Worm (Caenorhabditis elegans) whole organism, mixed stage, embryonic: Measurements from ENCODE around the gene nape-2.

Experiments
- M03D4.4 ChIP-seq: sonication (generic microtip); optimal IDR thresholded peaks from 2 replicates; lab custom pipeline; 2017; ENCODE audit warnings: mild to moderate bottlenecking, missing genetic modification characterization, missing compliant biosample characterization
- bed-3 ChIP-seq: fragments of 200-800 bp; sonication (Bioruptor generic); optimal IDR thresholded peaks from 3 replicates; lab custom pipeline; 2018; ENCODE audit warnings: mild to moderate bottlenecking, missing genetic modification characterization, moderate library complexity, missing compliant biosample characterization
- blmp-1 ChIP-seq: fragments of 150-350 bp; optimal IDR thresholded peaks from 2 replicates; lab custom pipeline; 2014; ENCODE audit warnings: missing biosample characterization, missing genetic modification characterization
- ceh-39 ChIP-seq: fragments of 150-350 bp; optimal IDR thresholded peaks from 2 replicates; lab custom pipeline; 2014; ENCODE audit warnings: missing biosample characterization, missing genetic modification characterization
- ceh-43 ChIP-seq: fragments of 200-800 bp; sonication (Bioruptor generic); optimal IDR thresholded peaks from 2 replicates; lab custom pipeline; 2018; ENCODE audit warnings: mild to moderate bottlenecking, missing genetic modification characterization, moderate library complexity, missing compliant biosample characterization
- ceh-83 ChIP-seq: fragments of 200-800 bp; sonication (Bioruptor generic); optimal IDR thresholded peaks from 2 replicates; lab custom pipeline; 2018; ENCODE audit warnings: mild to moderate bottlenecking, missing genetic modification characterization, missing compliant biosample characterization
- ces-1 ChIP-seq: fragments of 150-350 bp; optimal IDR thresholded peaks from 2 replicates; lab custom pipeline; 2014; ENCODE audit warnings: missing biosample characterization, missing genetic modification reagents, missing genetic modification characterization
- cnd-1 ChIP-seq: fragments of 200-800 bp; sonication (Bioruptor generic); optimal IDR thresholded peaks from 2 replicates; lab custom pipeline; 2018; ENCODE audit warnings: mild to moderate bottlenecking, missing genetic modification characterization, missing compliant biosample characterization
- elt-1 ChIP-seq: sonication (generic microtip); optimal IDR thresholded peaks from 2 replicates; lab custom pipeline; 2017; ENCODE audit warnings: missing genetic modification characterization, mild to moderate bottlenecking, missing compliant biosample characterization, antibody characterized with exemption, moderate library complexity, borderline replicate concordance; ENCODE audit not compliant: insufficient read depth
- elt-3 ChIP-seq: fragments of 150-350 bp; optimal IDR thresholded peaks from 2 replicates; lab custom pipeline; 2014; ENCODE audit warnings: missing biosample characterization, missing genetic modification characterization
- flh-1 ChIP-seq: fragments of 200-800 bp; sonication (Bioruptor generic); optimal IDR thresholded peaks from 2 replicates; lab custom pipeline; 2018; ENCODE audit warnings: mild to moderate bottlenecking, missing genetic modification characterization, moderate library complexity, missing compliant biosample characterization
- ham-2 ChIP-seq: fragments of 200-800 bp; sonication (Bioruptor generic); optimal IDR thresholded peaks from 2 replicates; lab custom pipeline; 2018; ENCODE audit warnings: mild to moderate bottlenecking, missing genetic modification characterization, missing compliant biosample characterization
- hlh-1 ChIP-seq: fragments of 150-350 bp; optimal IDR thresholded peaks from 2 replicates; lab custom pipeline; 2014; ENCODE audit warnings: missing biosample characterization, missing genetic modification reagents, missing genetic modification characterization
- lin-13 ChIP-seq: fragments of 150-350 bp; optimal IDR thresholded peaks from 2 replicates; lab custom pipeline; 2014; ENCODE audit warnings: missing biosample characterization, missing genetic modification characterization
- lin-32 ChIP-seq: fragments of 200-800 bp; sonication (Bioruptor generic); optimal IDR thresholded peaks from 2 replicates; lab custom pipeline; 2018; ENCODE audit warnings: mild to moderate bottlenecking, missing genetic modification characterization, missing compliant biosample characterization
- lsy-2 ChIP-seq: fragments of 150-350 bp; optimal IDR thresholded peaks from 2 replicates; lab custom pipeline; 2014; ENCODE audit warnings: missing biosample characterization, missing genetic modification characterization
- mab-5 ChIP-seq: fragments of 150-350 bp; optimal IDR thresholded peaks from 2 replicates; lab custom pipeline; 2014; ENCODE audit warnings: missing biosample characterization, missing genetic modification characterization
- mep-1 ChIP-seq: fragments of 150-350 bp; optimal IDR thresholded peaks from 2 replicates; lab custom pipeline; 2017; ENCODE audit warnings: missing biosample characterization, missing genetic modification reagents, missing genetic modification characterization, inconsistent platforms
- mls-2 ChIP-seq: sonication (generic microtip); optimal IDR thresholded peaks from 2 replicates; lab custom pipeline; 2016; ENCODE audit warnings: mild to moderate bottlenecking, missing genetic modification characterization, moderate library complexity, missing compliant biosample characterization
- nhr-12 ChIP-seq: fragments of 150-350 bp; optimal IDR thresholded peaks from 2 replicates; lab custom pipeline; 2014; ENCODE audit warnings: missing biosample characterization, missing genetic modification characterization
- nhr-28 ChIP-seq: fragments of 150-350 bp; optimal IDR thresholded peaks from 2 replicates; lab custom pipeline; 2014; ENCODE audit warnings: missing biosample characterization, missing genetic modification characterization
- nhr-76 ChIP-seq: sonication (generic microtip); optimal IDR thresholded peaks from 2 replicates; lab custom pipeline; 2017; ENCODE audit warnings: missing biosample characterization, missing genetic modification characterization
- sem-2 ChIP-seq: fragments of 200-800 bp; sonication (Bioruptor generic); optimal IDR thresholded peaks from 2 replicates; lab custom pipeline; 2018; ENCODE audit warnings: mild to moderate bottlenecking, missing genetic modification characterization, missing compliant biosample characterization
- snpc-4 ChIP-seq: fragments of 150-350 bp; optimal IDR thresholded peaks from 2 replicates; lab custom pipeline; 2014; ENCODE audit warnings: missing biosample characterization, missing genetic modification characterization
- sptf-1 ChIP-seq: sonication (generic microtip); optimal IDR thresholded peaks from 2 replicates; lab custom pipeline; 2017; ENCODE audit warnings: mild to moderate bottlenecking, missing genetic modification characterization, moderate library complexity, missing compliant biosample characterization
- tbx-8 ChIP-seq: fragments of 200-800 bp; sonication (Bioruptor generic); optimal IDR thresholded peaks from 2 replicates; lab custom pipeline; 2018; ENCODE audit warnings: mild to moderate bottlenecking, missing genetic modification characterization, moderate library complexity, missing compliant biosample characterization
- unc-120 ChIP-seq: sonication (generic microtip); optimal IDR thresholded peaks from 2 replicates; lab custom pipeline; 2017; ENCODE audit warnings: missing genetic modification characterization, missing compliant biosample characterization; ENCODE audit not compliant: poor library complexity, severe bottlenecking
- unc-39 ChIP-seq: fragments of 150-350 bp; optimal IDR thresholded peaks from 2 replicates; lab custom pipeline; 2014; ENCODE audit warnings: missing biosample characterization, missing genetic modification characterization
- unc-62 ChIP-seq: fragments of 150-350 bp; optimal IDR thresholded peaks from 2 replicates; lab custom pipeline; 2014; ENCODE audit warnings: missing biosample characterization, missing genetic modification reagents, missing genetic modification characterization
- ztf-11 ChIP-seq: fragments of 150-350 bp; optimal IDR thresholded peaks from 2 replicates; lab custom pipeline; 2014; ENCODE audit warnings: missing biosample characterization, missing genetic modification characterization

The nape-2 gene

ce11 chrIV:3738655-3739403 is at the start of gene nape-2:
nape-2 (minus strand) TSS chrIV:3738925.
- TF ChIP-seq nhr-76 (tag; lab: Kevin White, UChicago) (no peak), ces-1 (peak; percentile 6)

ce11 chrIV:3783910-3784309 is 45.2 kb upstream of the nape-2 start, which contains the start of gene glct-6:
glct-6 (plus strand) TSS chrIV:3784210.
- TF ChIP-seq M03D4.4 (tag; lab: Kevin White, UChicago), result no peak
- TF ChIP-seq mep-1 (tag; lab: Kevin White, UChicago), result no peak
- TF ChIP-seq mls-2 (tag; lab: Kevin White, UChicago), result no peak
- no peak for TF ChIP-seq unc-62 (GFP tag; lab: Kevin White, UChicago)
- no peak for TF ChIP-seq ceh-43 (GFP tag; lab: Kevin White, UChicago)
- TF ChIP-seq ztf-11 (tag; lab: Kevin White, UChicago), result no peak
- TF ChIP-seq mab-5 (tag; lab: Kevin White, UChicago), result no peak

ce11 chrIV:3781539-3781938 is 42.8 kb upstream of the nape-2 start:
- TF ChIP-seq unc-62 (GFP tag; lab: Kevin White, UChicago) (peak; percentile 58), sptf-1 (tag; lab: Kevin White, UChicago) (no peak), cnd-1 (tag; lab: Kevin White, UChicago) (no peak)

DNA sequence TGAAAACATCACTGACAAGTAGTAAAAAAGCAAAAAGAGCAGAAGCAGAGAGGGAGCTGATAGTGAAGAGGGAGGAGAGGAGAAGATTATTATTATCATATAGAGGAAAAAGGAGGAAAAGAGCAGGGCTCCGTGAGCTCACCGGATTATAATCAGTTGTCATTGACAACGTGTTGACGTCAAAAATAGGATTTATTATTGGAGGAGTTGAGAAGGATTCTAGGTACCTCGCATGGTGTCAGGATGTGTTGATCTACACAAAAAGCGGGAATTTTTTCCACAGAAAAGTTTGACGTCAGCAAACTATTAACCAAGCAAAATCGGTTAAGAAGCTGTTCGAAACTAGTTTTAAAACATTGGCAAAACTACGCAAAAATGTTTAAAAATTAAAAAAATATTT is 35.4 kb upstream of the nape-2 start:
- TF ChIP-seq lsy-2 (tag; lab: Kevin White, UChicago) (no peak), ceh-39 (tag; lab: Kevin White, UChicago) (no peak), elt-1 (no peak), tbx-8 (GFP tag; lab: Kevin White, UChicago) (no peak), ceh-83 (GFP tag; lab: Kevin White, UChicago) (no peak), M03D4.4 (tag; lab: Kevin White, UChicago) (no peak), unc-120 (tag; lab: Kevin White, UChicago) (no peak), ham-2 (GFP tag; lab: Kevin White, UChicago) (no peak), nhr-12 (tag; lab: Kevin White, UChicago) (no peak), snpc-4 (tag; lab: Kevin White, UChicago) (no peak), lin-32 (GFP tag; lab: Kevin White, UChicago) (no peak), sem-2 (GFP tag; lab: Kevin White, UChicago) (no peak), mls-2 (tag; lab: Kevin White, UChicago) (no peak), nhr-28 (no peak), unc-62 (GFP tag; lab: Kevin White, UChicago) (no peak), lin-13 (tag; lab: Kevin White, UChicago) (no peak), bed-3 (GFP tag; lab: Kevin White, UChicago) (no peak)
- TF ChIP-seq, all 35 proteins: peak for 0

DNA sequence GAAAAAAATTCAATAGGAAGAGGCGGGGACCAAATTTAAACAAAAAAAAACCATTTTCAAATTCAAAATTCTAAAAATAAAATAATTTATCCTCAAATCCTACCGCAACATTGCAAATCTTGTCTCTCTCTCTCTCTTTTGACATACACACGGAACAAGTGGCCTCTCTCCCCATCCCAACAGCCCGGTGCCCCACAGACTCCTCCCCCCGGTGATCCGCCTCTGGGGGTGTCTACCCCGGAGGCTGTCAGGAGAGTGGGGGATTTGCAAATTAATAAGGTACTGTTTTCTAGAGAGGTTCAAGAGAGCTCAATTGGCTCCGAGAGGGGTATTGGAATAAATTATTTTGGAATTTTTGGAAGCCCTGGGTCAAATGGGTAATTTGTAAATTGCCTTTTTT is 29.0 kb upstream of the nape-2 start:
- no peak for TF ChIP-seq mab-5 (tag; lab: Kevin White, UChicago)
- TF ChIP-seq ces-1, result no peak
- no peak for TF ChIP-seq cnd-1 (tag; lab: Kevin White, UChicago)
- no peak for TF ChIP-seq elt-3 (tag; lab: Kevin White, UChicago)
- no peak for TF ChIP-seq mep-1 (tag; lab: Kevin White, UChicago)
- no peak for TF ChIP-seq elt-1
- no peak for TF ChIP-seq flh-1 (GFP tag; lab: Kevin White, UChicago)
- no peak for TF ChIP-seq unc-39 (tag; lab: Kevin White, UChicago)
- no peak for TF ChIP-seq ztf-11 (tag; lab: Kevin White, UChicago)
- no peak for TF ChIP-seq unc-62 (GFP tag; lab: Kevin White, UChicago)
- peak; percentile 57 for TF ChIP-seq hlh-1 (tag; lab: Kevin White, UChicago)
- peak; percentile 6 for TF ChIP-seq mls-2 (tag; lab: Kevin White, UChicago)
- no peak for TF ChIP-seq M03D4.4 (tag; lab: Kevin White, UChicago)
- TF ChIP-seq ceh-83 (GFP tag; lab: Kevin White, UChicago), result no peak
- TF ChIP-seq nhr-76 (tag; lab: Kevin White, UChicago), result no peak
- TF ChIP-seq ham-2 (GFP tag; lab: Kevin White, UChicago), result no peak
- TF ChIP-seq blmp-1 (tag; lab: Kevin White, UChicago), result no peak
- TF ChIP-seq, all 35 proteins: peak for 2
